Worm (Caenorhabditis elegans) whole organism, L3 larva: Measurements from ENCODE around the gene R13A1.10.
A peak's percentile ranks its signal among the peaks of the same experiment; 100 is the strongest.

Source experiments
- R02D3.7 ChIP-seq: fragments of 150-350 bp; optimal IDR thresholded peaks from 2 replicates; lab custom pipeline; 2014; ENCODE audit warnings: missing biosample characterization, missing genetic modification characterization
- ZK546.5 ChIP-seq: sonication (generic microtip); optimal IDR thresholded peaks from 2 replicates; lab custom pipeline; 2017; ENCODE audit warnings: missing biosample characterization, missing genetic modification characterization
- ceh-16 ChIP-seq: sonication (generic microtip); optimal IDR thresholded peaks from 2 replicates; lab custom pipeline; 2017; ENCODE audit warnings: missing biosample characterization, missing genetic modification characterization
- ceh-82 ChIP-seq: fragments of 150-350 bp; optimal IDR thresholded peaks from 2 replicates; lab custom pipeline; 2014; ENCODE audit warnings: missing biosample characterization, missing genetic modification characterization
- ceh-9 ChIP-seq: sonication (generic microtip); optimal IDR thresholded peaks from 2 replicates; lab custom pipeline; 2018; ENCODE audit warnings: missing biosample characterization, missing genetic modification characterization
- egl-27 ChIP-seq: sonication (generic microtip); optimal IDR thresholded peaks from 4 replicates; lab custom pipeline; 2017; ENCODE audit warnings: missing biosample characterization, missing genetic modification reagents, missing genetic modification characterization
- elt-2 ChIP-seq: sonication (generic microtip); optimal IDR thresholded peaks from 2 replicates; lab custom pipeline; 2016; ENCODE audit warnings: missing genetic modification reagents, mild to moderate bottlenecking, missing genetic modification characterization, missing compliant biosample characterization
- nfya-1 ChIP-seq: sonication (generic microtip); optimal IDR thresholded peaks from 2 replicates; lab custom pipeline; 2017; ENCODE audit warnings: missing genetic modification characterization, mild to moderate bottlenecking, missing compliant biosample characterization, antibody characterized with exemption, moderate library complexity; ENCODE audit not compliant: insufficient read depth
- nhr-77 ChIP-seq: fragments of 150-350 bp; optimal IDR thresholded peaks from 2 replicates; lab custom pipeline; 2014; ENCODE audit warnings: missing biosample characterization, missing genetic modification characterization
- pha-4 ChIP-seq: fragments of 150-350 bp; optimal IDR thresholded peaks from 2 replicates; lab custom pipeline; 2014; ENCODE audit warnings: missing biosample characterization, missing genetic modification reagents, missing genetic modification characterization
- skn-1 ChIP-seq: fragments of 150-350 bp; optimal IDR thresholded peaks from 2 replicates; lab custom pipeline; 2014; ENCODE audit warnings: missing biosample characterization, missing genetic modification characterization
- snpc-4 ChIP-seq: fragments of 150-350 bp; optimal IDR thresholded peaks from 2 replicates; lab custom pipeline; 2014; ENCODE audit warnings: missing biosample characterization, missing genetic modification characterization
- unc-62 ChIP-seq: fragments of 150-350 bp; sonication (generic microtip); optimal IDR thresholded peaks from 4 replicates; lab custom pipeline; 2014; ENCODE audit warnings: missing biosample characterization, missing genetic modification reagents, missing genetic modification characterization

DNA sequence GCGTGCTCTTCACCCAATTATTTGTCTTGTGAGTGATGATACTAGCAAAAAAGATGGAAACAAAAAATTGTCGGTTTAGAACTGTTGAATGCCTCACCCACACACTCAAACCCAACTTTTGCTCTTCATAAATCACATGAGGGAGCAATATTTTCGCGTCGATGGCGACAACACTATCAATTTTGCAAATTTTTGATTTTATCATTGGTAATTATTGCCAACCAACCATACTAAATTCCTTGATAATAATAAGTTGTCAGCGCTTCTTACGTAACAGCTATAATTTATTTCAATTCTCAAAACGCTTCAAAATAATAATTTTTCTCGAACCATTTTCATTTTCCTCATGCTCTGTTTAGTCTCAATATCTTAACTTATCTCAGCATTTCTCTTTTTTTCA, 14.2 kb downstream of the R13A1.10 start:
- no peak for TF ChIP-seq ceh-82 (tag; lab: Kevin White, UChicago)
- no peak for TF ChIP-seq ceh-9 (tag; lab: Kevin White, UChicago)
- no peak for TF ChIP-seq nhr-77 (tag; lab: Kevin White, UChicago)
- TF ChIP-seq elt-2 (tag; lab: Kevin White, UChicago), result peak; percentile 62
- no peak for TF ChIP-seq skn-1 (tag; lab: Kevin White, UChicago)
- TF ChIP-seq ceh-16 (tag; lab: Kevin White, UChicago), result no peak
- TF ChIP-seq R02D3.7 (tag; lab: Kevin White, UChicago), result no peak
- TF ChIP-seq unc-62 (GFP tag; lab: Kevin White, UChicago), result no peak
- TF ChIP-seq ZK546.5, result no peak
- TF ChIP-seq egl-27 (tag; lab: Kevin White, UChicago), result no peak
- TF ChIP-seq snpc-4 (tag; lab: Kevin White, UChicago), result no peak
- TF ChIP-seq pha-4, result no peak
- TF ChIP-seq nfya-1 (tag; lab: Kevin White, UChicago), result no peak
